Worm (Caenorhabditis elegans) whole organism, early embryonic: ENCODE measurements around the gene irld-18.

Experiments
- B0310.2 ChIP-seq: sonication (generic microtip); optimal IDR thresholded peaks from 2 replicates; lab custom pipeline; 2016; ENCODE audit warnings: mild to moderate bottlenecking, missing genetic modification characterization, missing compliant biosample characterization
- F13C5.2 ChIP-seq: sonication (generic microtip); optimal IDR thresholded peaks from 2 replicates; lab custom pipeline; 2017; ENCODE audit warnings: mild to moderate bottlenecking, missing genetic modification characterization, inconsistent platforms, missing compliant biosample characterization
- aly-1 ChIP-seq: sonication (generic microtip); optimal IDR thresholded peaks from 2 replicates; lab custom pipeline; 2016; ENCODE audit warnings: missing genetic modification characterization, missing compliant biosample characterization
- ama-1 ChIP-seq: fragments of 150-350 bp; optimal IDR thresholded peaks from 2 replicates; lab custom pipeline; 2014
- ceh-13 ChIP-seq: fragments of 200-800 bp; sonication (Bioruptor generic); optimal IDR thresholded peaks from 2 replicates; lab custom pipeline; 2018; ENCODE audit warnings: mild to moderate bottlenecking, missing genetic modification characterization, missing compliant biosample characterization
- ceh-36 ChIP-seq: sonication (generic microtip); optimal IDR thresholded peaks from 2 replicates; lab custom pipeline; 2016; ENCODE audit warnings: missing genetic modification characterization, inconsistent platforms, missing compliant biosample characterization
- ets-7 ChIP-seq: sonication (generic microtip); optimal IDR thresholded peaks from 2 replicates; lab custom pipeline; 2016; ENCODE audit warnings: missing genotype, missing genetic modification characterization, missing compliant biosample characterization
- flt-1 ChIP-seq: fragments of 200-800 bp; sonication (Bioruptor generic); IDR thresholded peaks from 2 replicates; pipeline ENCODE4 v1.3.6; 2022; ENCODE audit warnings: missing genetic modification characterization, missing compliant biosample characterization
- hmbx-1 ChIP-seq: sonication (generic microtip); optimal IDR thresholded peaks from 2 replicates; lab custom pipeline; 2016; ENCODE audit warnings: mild to moderate bottlenecking, missing genetic modification characterization, missing compliant biosample characterization
- hmg-4 ChIP-seq: fragments of 200-800 bp; sonication (Bioruptor generic); optimal IDR thresholded peaks from 2 replicates; lab custom pipeline; 2018; ENCODE audit warnings: mild to moderate bottlenecking, missing genetic modification characterization, missing compliant biosample characterization
- hnd-1 ChIP-seq: sonication (generic microtip); optimal IDR thresholded peaks from 2 replicates; lab custom pipeline; 2016; ENCODE audit warnings: missing genetic modification characterization, missing compliant biosample characterization
- pes-1 ChIP-seq: fragments of 200-800 bp; sonication (Bioruptor generic); IDR thresholded peaks from 2 replicates; pipeline ENCODE4 v1.3.6; 2022; ENCODE audit warnings: missing genetic modification reagents, missing genetic modification characterization, missing compliant biosample characterization
- scrt-1 ChIP-seq: fragments of 200-800 bp; sonication (Bioruptor generic); IDR thresholded peaks from 2 replicates; pipeline ENCODE4 v1.3.6; 2022; ENCODE audit warnings: missing genetic modification characterization, missing compliant biosample characterization
- sea-1 ChIP-seq: fragments of 200-800 bp; sonication (Bioruptor generic); conservative IDR thresholded peaks from 2 replicates; pipeline ENCODE4 v1.3.6; 2022; ENCODE audit warnings: missing genetic modification characterization, missing compliant biosample characterization
- tbx-11 ChIP-seq: fragments of 200-800 bp; sonication (Bioruptor generic); IDR thresholded peaks from 2 replicates; pipeline ENCODE4 v1.3.6; 2022; ENCODE audit warnings: missing genetic modification characterization, missing compliant biosample characterization
- tbx-37 ChIP-seq: fragments of 200-800 bp; sonication (Bioruptor generic); conservative IDR thresholded peaks from 2 replicates; pipeline ENCODE4 v1.3.6; 2022; ENCODE audit warnings: missing genetic modification reagents, missing genetic modification characterization, missing compliant biosample characterization
- tra-4 ChIP-seq: sonication (generic microtip); optimal IDR thresholded peaks from 2 replicates; lab custom pipeline; 2017; ENCODE audit warnings: missing genetic modification characterization, missing compliant biosample characterization

irld-18 gene

ce11 chrIV:14580939-14581338 lies at the start of gene irld-18:
irld-18 (minus strand) TSS chrIV:14581039.
- TF ChIP-seq aly-1 (tag; lab: Kevin White, UChicago) (no peak), scrt-1 (no peak), sea-1 (GFP tag; lab: Robert Waterston, UW) (no peak), B0310.2 (no peak), ceh-36 (tag; lab: Kevin White, UChicago) (no peak), hmg-4 (GFP tag; lab: Kevin White, UChicago) (no peak), pes-1 (GFP tag; lab: Robert Waterston, UW) (no peak), hnd-1 (no peak)

DNA sequence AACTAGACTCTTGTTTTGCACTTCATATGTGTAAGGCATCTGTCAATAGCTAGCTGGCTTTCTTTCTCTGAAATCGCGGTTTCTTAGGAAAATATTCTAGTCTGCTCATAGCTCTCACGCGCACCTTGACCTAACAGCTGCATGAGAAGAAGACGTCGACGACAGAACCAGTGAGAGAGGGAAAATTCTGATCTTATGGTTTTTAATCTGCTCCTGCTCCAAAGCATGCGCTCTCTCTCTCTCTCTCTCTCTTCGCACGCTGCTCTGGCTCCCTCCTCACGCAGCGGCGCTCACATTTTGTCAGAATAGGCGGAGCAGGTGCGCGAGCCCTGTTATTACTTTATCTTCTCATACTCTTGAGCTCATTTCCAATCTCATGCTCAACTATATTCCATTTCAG lies 41.3 kb upstream of the irld-18 start:
- TF ChIP-seq B0310.2: peak; percentile 2
- TF ChIP-seq tbx-11 (GFP tag; lab: Robert Waterston, UW): no peak
- no peak for TF ChIP-seq tbx-37 (GFP tag; lab: Robert Waterston, UW)
- no peak for TF ChIP-seq F13C5.2 (tag; lab: Kevin White, UChicago)
- TF ChIP-seq hmg-4 (GFP tag; lab: Kevin White, UChicago): no peak

DNA sequence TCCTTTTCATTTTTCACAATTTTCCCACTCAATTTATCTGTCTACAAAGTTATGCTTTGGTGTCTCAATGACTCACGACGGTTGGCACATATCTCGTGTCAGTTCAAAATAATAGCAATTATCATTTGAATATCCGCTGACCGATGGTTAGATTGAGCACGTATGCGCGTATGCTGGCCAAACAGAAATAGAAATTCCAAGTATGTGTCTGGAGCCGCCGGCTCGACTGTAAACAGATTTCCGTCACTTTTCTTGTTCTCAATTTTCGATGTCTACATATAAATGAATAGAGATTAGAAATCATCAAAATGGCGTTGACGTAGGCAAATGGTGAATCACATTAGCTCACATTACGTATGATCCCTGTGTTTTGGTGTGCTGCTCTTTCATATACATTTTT lies 40.3 kb upstream of the irld-18 start:
- TF ChIP-seq tbx-11 (GFP tag; lab: Robert Waterston, UW) (no peak), tbx-37 (GFP tag; lab: Robert Waterston, UW) (no peak), pes-1 (GFP tag; lab: Robert Waterston, UW) (no peak), flt-1 (no peak), F13C5.2 (tag; lab: Kevin White, UChicago) (no peak), hmg-4 (GFP tag; lab: Kevin White, UChicago) (no peak), B0310.2 (no peak), ceh-36 (tag; lab: Kevin White, UChicago) (no peak)

DNA sequence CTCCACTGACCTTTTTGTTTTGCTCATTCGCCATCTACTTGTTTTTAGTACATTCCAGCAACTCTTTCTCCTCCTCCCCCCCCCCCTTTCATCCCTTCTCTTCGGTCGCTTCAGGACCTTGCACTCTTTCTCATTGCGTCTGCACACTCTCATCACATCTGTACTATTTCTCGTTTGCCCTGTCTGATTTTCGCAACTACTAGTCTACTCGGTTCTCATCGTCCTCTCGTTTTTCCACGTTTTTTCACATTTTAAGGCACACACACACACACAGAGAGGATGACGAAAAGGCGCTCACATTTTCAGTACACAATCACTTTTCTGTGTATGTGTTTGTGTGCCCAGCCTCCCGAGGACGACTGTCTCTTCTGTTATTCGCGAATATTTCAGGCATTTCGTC lies 39.7 kb upstream of the irld-18 start:
- TF ChIP-seq ets-7 (no peak), sea-1 (GFP tag; lab: Robert Waterston, UW) (no peak), pes-1 (GFP tag; lab: Robert Waterston, UW) (no peak), ceh-36 (tag; lab: Kevin White, UChicago) (no peak), ama-1 (lab: Kevin White, UChicago) (no peak), flt-1 (no peak), hmbx-1 (tag; lab: Kevin White, UChicago) (no peak), hnd-1 (no peak), tra-4 (tag; lab: Kevin White, UChicago) (no peak), B0310.2 (no peak), tbx-37 (GFP tag; lab: Robert Waterston, UW) (no peak), hmg-4 (GFP tag; lab: Kevin White, UChicago) (no peak)

ce11 chrIV:14620042-14620441 lies 39.2 kb upstream of the irld-18 start:
- no peak for TF ChIP-seq ets-7
- no peak for TF ChIP-seq tbx-37 (GFP tag; lab: Robert Waterston, UW)
- no peak for TF ChIP-seq sea-1 (GFP tag; lab: Robert Waterston, UW)
- TF ChIP-seq ceh-13 (GFP tag; lab: Kevin White, UChicago): no peak

- TF ChIP-seq pes-1 (GFP tag; lab: Robert Waterston, UW): no peak
- TF ChIP-seq aly-1 (tag; lab: Kevin White, UChicago): no peak
- no peak for TF ChIP-seq sea-1 (GFP tag; lab: Robert Waterston, UW)
- TF ChIP-seq tra-4 (tag; lab: Kevin White, UChicago): no peak
- TF ChIP-seq flt-1: no peak
- no peak for TF ChIP-seq hmg-4 (GFP tag; lab: Kevin White, UChicago)
- no peak for TF ChIP-seq ceh-36 (tag; lab: Kevin White, UChicago)
Observed at ce11 chrIV:14618551-14618950, 37.7 kb upstream of the irld-18 start.

DNA sequence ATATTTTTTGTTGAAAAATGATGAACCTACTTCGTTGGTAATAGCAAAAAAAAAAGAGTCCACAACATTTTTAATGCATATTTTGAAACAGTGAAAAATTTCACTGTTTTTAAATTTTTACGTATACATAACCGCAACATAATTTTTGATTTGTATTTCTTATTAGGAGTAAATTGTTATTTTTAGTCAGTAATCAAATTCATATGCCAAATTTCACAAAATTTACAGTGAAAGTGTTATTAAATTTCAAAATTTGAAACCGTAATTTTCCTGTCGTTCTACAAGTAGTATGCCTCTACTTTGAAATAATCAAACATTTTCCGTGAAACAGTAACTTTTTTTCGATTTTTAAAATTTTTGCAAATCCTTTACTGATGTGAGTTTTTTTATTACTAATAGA lies 37.1 kb upstream of the irld-18 start:
- TF ChIP-seq tbx-11 (GFP tag; lab: Robert Waterston, UW): no peak

DNA sequence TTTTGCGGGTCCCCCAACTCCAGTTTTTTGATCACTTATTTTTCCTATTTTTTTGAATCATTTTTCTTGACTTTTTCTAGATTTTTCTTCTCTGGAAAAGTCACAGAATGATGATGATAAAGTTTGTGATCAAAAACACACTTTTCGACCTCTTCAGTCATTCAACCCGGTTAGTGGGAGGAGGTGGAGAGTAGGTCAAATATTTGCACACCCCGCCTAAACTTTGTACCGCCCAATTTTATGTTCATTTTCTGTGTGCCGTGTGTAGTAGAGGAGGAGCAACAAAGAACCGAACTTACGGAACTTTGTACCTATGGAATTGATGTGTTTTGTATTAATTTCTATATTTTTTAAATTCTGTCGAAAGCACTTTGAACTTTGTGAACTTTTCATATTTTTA lies 36.7 kb upstream of the irld-18 start:
- no peak for TF ChIP-seq ceh-13 (GFP tag; lab: Kevin White, UChicago)

ce11 chrIV:14617059-14617458 lies 36.2 kb upstream of the irld-18 start:
- TF ChIP-seq tra-4 (tag; lab: Kevin White, UChicago) (no peak), flt-1 (no peak), tbx-37 (GFP tag; lab: Robert Waterston, UW) (no peak), ceh-13 (GFP tag; lab: Kevin White, UChicago) (no peak), ceh-36 (tag; lab: Kevin White, UChicago) (no peak), ama-1 (lab: Kevin White, UChicago) (no peak), pes-1 (GFP tag; lab: Robert Waterston, UW) (no peak), aly-1 (tag; lab: Kevin White, UChicago) (no peak), hmg-4 (GFP tag; lab: Kevin White, UChicago) (no peak), ets-7 (no peak)

- TF ChIP-seq aly-1 (tag; lab: Kevin White, UChicago) (no peak), hnd-1 (no peak), sea-1 (GFP tag; lab: Robert Waterston, UW) (no peak), F13C5.2 (tag; lab: Kevin White, UChicago) (no peak), pes-1 (GFP tag; lab: Robert Waterston, UW) (no peak), ceh-36 (tag; lab: Kevin White, UChicago) (no peak), ets-7 (no peak), ceh-13 (GFP tag; lab: Kevin White, UChicago) (no peak), tbx-11 (GFP tag; lab: Robert Waterston, UW) (no peak), tbx-37 (GFP tag; lab: Robert Waterston, UW) (no peak), ama-1 (lab: Kevin White, UChicago) (no peak), flt-1 (no peak), hmg-4 (GFP tag; lab: Kevin White, UChicago) (no peak), hmbx-1 (tag; lab: Kevin White, UChicago) (no peak), scrt-1 (no peak), tra-4 (tag; lab: Kevin White, UChicago) (no peak), B0310.2 (no peak)
Observed at ce11 chrIV:14616303-14616702, 35.5 kb upstream of the irld-18 start, which contains the start of gene dmd-6. dmd-6 (plus strand) TSS chrIV:14616603.
